Fruit fly (Drosophila melanogaster) whole organism, embryonic: Measurements from ENCODE around the gene CG43339.

Experiments
- B-H2 ChIP-seq: fragments of 200-800 bp; sonication (Bioruptor generic); optimal IDR thresholded peaks from 2 replicates; lab custom pipeline; 2018; ENCODE audit warnings: missing biosample characterization, mild to moderate bottlenecking, missing genetic modification characterization
- Bgb ChIP-seq: fragments of 200-800 bp; sonication (Bioruptor generic); IDR thresholded peaks from 2 replicates; pipeline ENCODE4 v1.3.6; 2022; ENCODE audit warnings: missing biosample characterization, missing genetic modification characterization; ENCODE audit not compliant: partially characterized antibody
- CG10267 ChIP-seq: fragments of 200-800 bp; sonication (Bioruptor generic); optimal IDR thresholded peaks from 2 replicates; lab custom pipeline; 2018; ENCODE audit warnings: missing biosample characterization, mild to moderate bottlenecking, missing genetic modification characterization, moderate library complexity
- CG10654 ChIP-seq: fragments of 200-800 bp; sonication (Bioruptor generic); optimal IDR thresholded peaks from 2 replicates; lab custom pipeline; 2016; ENCODE audit warnings: missing biosample characterization, missing genetic modification characterization
- CG12104 ChIP-seq: fragments of 200-800 bp; sonication (Bioruptor generic); optimal IDR thresholded peaks from 3 replicates; lab custom pipeline; 2016; ENCODE audit warnings: missing biosample characterization, missing genetic modification characterization
- CG14050 ChIP-seq: fragments of 200-800 bp; sonication (Bioruptor generic); IDR thresholded peaks from 3 replicates; pipeline ENCODE4 v1.3.6; 2022; ENCODE audit warnings: missing biosample characterization, missing genetic modification characterization
- CG16815 ChIP-seq: fragments of 200-800 bp; sonication (Bioruptor generic); optimal IDR thresholded peaks from 3 replicates; lab custom pipeline; 2017; ENCODE audit warnings: missing biosample characterization, mild to moderate bottlenecking, missing genetic modification characterization
- CG17612 ChIP-seq: fragments of 200-800 bp; sonication (Bioruptor generic); IDR thresholded peaks from 2 replicates; pipeline ENCODE4 v1.3.6; 2022; ENCODE audit warnings: missing biosample characterization, missing genetic modification characterization
- CG17829 ChIP-seq: fragments of 200-800 bp; optimal IDR thresholded peaks from 2 replicates; lab custom pipeline; 2019; ENCODE audit warnings: missing biosample characterization, mild to moderate bottlenecking, missing genetic modification characterization, moderate library complexity
- CG30403 ChIP-seq: fragments of 200-800 bp; sonication (Bioruptor generic); optimal IDR thresholded peaks from 3 replicates; lab custom pipeline; 2016; ENCODE audit warnings: missing biosample characterization, missing genetic modification characterization
- CG3281 ChIP-seq: fragments of 200-800 bp; sonication (Bioruptor generic); optimal IDR thresholded peaks from 3 replicates; lab custom pipeline; 2017; ENCODE audit warnings: missing biosample characterization, mild to moderate bottlenecking, missing genetic modification characterization
- CG34376 ChIP-seq: fragments of 200-800 bp; sonication (Bioruptor generic); optimal IDR thresholded peaks from 2 replicates; lab custom pipeline; 2018; ENCODE audit warnings: missing biosample characterization, mild to moderate bottlenecking, missing genetic modification characterization
- CG4617 ChIP-seq: fragments of 200-800 bp; sonication (Bioruptor generic); optimal IDR thresholded peaks from 3 replicates; lab custom pipeline; 2016; ENCODE audit warnings: missing biosample characterization, missing genetic modification characterization, borderline replicate concordance
- CG7271 ChIP-seq: fragments of 200-800 bp; sonication (Bioruptor generic); optimal IDR thresholded peaks from 2 replicates; lab custom pipeline; 2018; ENCODE audit warnings: missing biosample characterization, mild to moderate bottlenecking, missing genetic modification characterization, moderate library complexity
- CG7556 ChIP-seq: fragments of 200-800 bp; sonication (Bioruptor generic); optimal IDR thresholded peaks from 2 replicates; lab custom pipeline; 2017; ENCODE audit warnings: missing biosample characterization, mild to moderate bottlenecking, missing genetic modification characterization
- CG7928 ChIP-seq: fragments of 200-800 bp; sonication (Bioruptor generic); optimal IDR thresholded peaks from 2 replicates; lab custom pipeline; 2017; ENCODE audit warnings: missing biosample characterization, mild to moderate bottlenecking, missing genetic modification characterization
- CG7987 ChIP-seq: fragments of 200-800 bp; sonication (Bioruptor generic); optimal IDR thresholded peaks from 2 replicates; lab custom pipeline; 2018; ENCODE audit warnings: missing biosample characterization, mild to moderate bottlenecking, missing genetic modification characterization, moderate library complexity
- CG8478 ChIP-seq: fragments of >200 bp; optimal IDR thresholded peaks from 2 replicates; lab custom pipeline; 2018
- CG9817 ChIP-seq: fragments of 200-800 bp; sonication (Bioruptor generic); optimal IDR thresholded peaks from 2 replicates; lab custom pipeline; 2018; ENCODE audit warnings: missing biosample characterization, mild to moderate bottlenecking, missing genetic modification characterization, moderate library complexity
- CHES-1-like ChIP-seq: fragments of 200-800 bp; sonication (Bioruptor generic); optimal IDR thresholded peaks from 2 replicates; lab custom pipeline; 2016; ENCODE audit warnings: missing biosample characterization, missing genetic modification characterization
- Eip74EF ChIP-seq, 2 experiments: fragments of 200-800 bp in 1 of 2; fragments of >200 bp in 1 of 2; sonication (Bioruptor generic) in 1 of 2; optimal IDR thresholded peaks; 2 replicates each; lab custom pipeline; 2017 to 2019; ENCODE audit warnings: missing biosample characterization in 2 of 2, missing genetic modification characterization in 2 of 2, mild to moderate bottlenecking in 1 of 2, moderate library complexity in 1 of 2
- HLH4C ChIP-seq: fragments of 200-800 bp; sonication (Bioruptor generic); IDR thresholded peaks from 3 replicates; pipeline ENCODE4 v1.3.6; 2022; ENCODE audit warnings: missing biosample characterization, missing genetic modification characterization; ENCODE audit not compliant: partially characterized antibody
- Hand ChIP-seq: fragments of 200-800 bp; sonication (Bioruptor generic); optimal IDR thresholded peaks from 2 replicates; lab custom pipeline; 2017; ENCODE audit warnings: mild to moderate bottlenecking, missing biosample characterization, missing genetic modification reagents, missing genetic modification characterization
- MBD-R2 ChIP-seq: fragments of 200-800 bp; sonication (Bioruptor generic); IDR thresholded peaks from 2 replicates; pipeline ENCODE4 v1.3.6; 2022; ENCODE audit warnings: missing biosample characterization, missing genetic modification characterization
- Meics ChIP-seq: fragments of 200-800 bp; sonication (Bioruptor generic); optimal IDR thresholded peaks from 2 replicates; lab custom pipeline; 2017; ENCODE audit warnings: missing biosample characterization, mild to moderate bottlenecking, missing genetic modification characterization
- Myb ChIP-seq: fragments of 200-800 bp; sonication (Bioruptor generic); optimal IDR thresholded peaks from 2 replicates; lab custom pipeline; 2016; ENCODE audit warnings: missing biosample characterization, missing genetic modification characterization
- Optix ChIP-seq: fragments of 200-800 bp; sonication (Bioruptor generic); IDR thresholded peaks from 3 replicates; pipeline ENCODE4 v1.3.6; 2022; ENCODE audit warnings: missing biosample characterization, missing genetic modification characterization
- Pdp1 ChIP-seq, 2 experiments: fragments of 200-800 bp; sonication (Bioruptor generic); optimal IDR thresholded peaks; 3 replicates each; lab custom pipeline; 2016; ENCODE audit warnings: missing biosample characterization in 2 of 2, missing genetic modification characterization in 2 of 2, mild to moderate bottlenecking in 1 of 2, moderate library complexity in 1 of 2
- ab ChIP-seq: fragments of 200-800 bp; sonication (Bioruptor generic); optimal IDR thresholded peaks from 2 replicates; lab custom pipeline; 2016; ENCODE audit warnings: missing biosample characterization, missing genetic modification characterization
- ase ChIP-seq: fragments of 200-800 bp; sonication (Bioruptor generic); IDR thresholded peaks from 3 replicates; pipeline ENCODE4 v1.3.6; 2022; ENCODE audit warnings: missing biosample characterization, missing genetic modification characterization
- bab2 ChIP-seq: fragments of 200-800 bp; sonication (Bioruptor generic); optimal IDR thresholded peaks from 2 replicates; lab custom pipeline; 2016; ENCODE audit warnings: missing biosample characterization, missing genetic modification characterization
- disco-r ChIP-seq: fragments of 200-800 bp; sonication (Bioruptor generic); optimal IDR thresholded peaks from 2 replicates; lab custom pipeline; 2016; ENCODE audit warnings: missing biosample characterization, missing genetic modification characterization
- dysf ChIP-seq: fragments of 200-800 bp; sonication (Bioruptor generic); IDR thresholded peaks from 3 replicates; pipeline ENCODE4 v1.3.6; 2022; ENCODE audit warnings: missing biosample characterization, missing genetic modification characterization
- ems ChIP-seq: fragments of 200-800 bp; sonication (Bioruptor generic); optimal IDR thresholded peaks from 3 replicates; lab custom pipeline; 2016; ENCODE audit warnings: missing biosample characterization, missing genetic modification characterization
- gcm2 ChIP-seq: fragments of 200-800 bp; sonication (Bioruptor generic); optimal IDR thresholded peaks from 2 replicates; lab custom pipeline; 2016; ENCODE audit warnings: missing biosample characterization, missing genetic modification characterization
- grn ChIP-seq: fragments of 200-800 bp; sonication (Bioruptor generic); optimal IDR thresholded peaks from 3 replicates; lab custom pipeline; 2017; ENCODE audit warnings: missing biosample characterization, missing genetic modification characterization
- h ChIP-seq: fragments of >200 bp; optimal IDR thresholded peaks from 2 replicates; lab custom pipeline; 2017
- her ChIP-seq: fragments of 200-800 bp; sonication (Bioruptor generic); optimal IDR thresholded peaks from 2 replicates; lab custom pipeline; 2016; ENCODE audit warnings: missing biosample characterization, missing genetic modification characterization
- ind ChIP-seq: fragments of 200-800 bp; sonication (Bioruptor generic); optimal IDR thresholded peaks from 3 replicates; lab custom pipeline; 2016; ENCODE audit warnings: missing biosample characterization, missing genetic modification characterization
- kah ChIP-seq: fragments of 200-800 bp; sonication (Bioruptor generic); optimal IDR thresholded peaks from 2 replicates; lab custom pipeline; 2018; ENCODE audit warnings: missing biosample characterization, mild to moderate bottlenecking, missing genetic modification characterization
- nom ChIP-seq: fragments of 200-800 bp; sonication (Bioruptor generic); optimal IDR thresholded peaks from 2 replicates; lab custom pipeline; 2017; ENCODE audit warnings: missing biosample characterization, missing genetic modification characterization, mild to moderate bottlenecking, moderate library complexity, missing genetic modification reagents
- psq ChIP-seq: fragments of 200-800 bp; sonication (Bioruptor generic); optimal IDR thresholded peaks from 2 replicates; lab custom pipeline; 2017; ENCODE audit warnings: missing biosample characterization, missing genetic modification characterization
- sna ChIP-seq: fragments of 200-800 bp; sonication (Bioruptor generic); IDR thresholded peaks from 2 replicates; pipeline ENCODE4 v1.3.6; 2022; ENCODE audit warnings: missing biosample characterization, missing genetic modification characterization; ENCODE audit not compliant: partially characterized antibody
- sob ChIP-seq: fragments of 200-800 bp; sonication (Bioruptor generic); IDR thresholded peaks from 2 replicates; pipeline ENCODE4 v1.3.6; 2022; ENCODE audit warnings: missing biosample characterization, missing genetic modification characterization
- sr ChIP-seq: fragments of 200-800 bp; sonication (Bioruptor generic); IDR thresholded peaks from 3 replicates; pipeline ENCODE4 v1.3.6; 2022; ENCODE audit warnings: missing biosample characterization, missing genetic modification characterization
- tio ChIP-seq: fragments of 200-800 bp; sonication (Bioruptor generic); optimal IDR thresholded peaks from 2 replicates; lab custom pipeline; 2017; ENCODE audit warnings: missing biosample characterization, missing genetic modification characterization, inconsistent platforms
- tx ChIP-seq: fragments of 200-800 bp; sonication (Bioruptor generic); optimal IDR thresholded peaks from 2 replicates; lab custom pipeline; 2016; ENCODE audit warnings: missing biosample characterization, missing genetic modification characterization
- vfl ChIP-seq: fragments of 200-800 bp; sonication (Bioruptor generic); optimal IDR thresholded peaks from 2 replicates; lab custom pipeline; 2016; ENCODE audit warnings: missing biosample characterization, missing genetic modification characterization
- zen ChIP-seq: fragments of 200-800 bp; sonication (Bioruptor generic); optimal IDR thresholded peaks from 3 replicates; lab custom pipeline; 2018; ENCODE audit warnings: missing biosample characterization, mild to moderate bottlenecking, missing genetic modification characterization, moderate library complexity

The CG43339 gene

dm6 chr2L:18693877-18694723 is 21.0 kb upstream of the CG43339 start (continued):
- TF ChIP-seq CG9817, result peak; percentile 2
- 0 out of 3 replicates have a peak, but pooled peaks have one; percentile 62 for TF ChIP-seq ase
- no peak for TF ChIP-seq CG7271 (tag; lab: Kevin White, UChicago)
- TF ChIP-seq tx, result peak; percentile 49
- no peak for TF ChIP-seq Bgb (GFP tag; lab: Robert Waterston, UW)
- peak; percentile 80 for TF ChIP-seq Optix (GFP tag; lab: Robert Waterston, UW)
- no peak for TF ChIP-seq zen (tag; lab: Kevin White, UChicago)
- peak; percentile 58; the same call in 2 of the 3 replicates for TF ChIP-seq dysf (GFP tag; lab: Robert Waterston, UW)
- peak; percentile 5 for TF ChIP-seq CG10267 (tag; lab: Kevin White, UChicago)
- peak; percentile 37; the same call in 1 of the 2 replicates for TF ChIP-seq sob (GFP tag; lab: Robert Waterston, UW)
- peak; percentile 40 for TF ChIP-seq Myb (GFP tag; lab: Kevin White, UChicago)
- TF ChIP-seq CG12104, result no peak
- peak; percentile 1 for TF ChIP-seq vfl (GFP tag; lab: Kevin White, UChicago)
- peak; percentile 49 for TF ChIP-seq nom
- TF ChIP-seq kah (GFP tag; lab: Kevin White, UChicago), result no peak
- peak; percentile 66 for TF ChIP-seq ind (GFP tag; lab: Kevin White, UChicago)
- peak; percentile 5 for TF ChIP-seq CG16815
- peak; percentile 49; the same call in 1 of the 3 replicates for TF ChIP-seq sr (GFP tag; lab: Robert Waterston, UW)
- peak; percentile 10 for TF ChIP-seq Hand (GFP tag; lab: Kevin White, UChicago)
- no peak for TF ChIP-seq HLH4C
- peak; percentile 3 for TF ChIP-seq disco-r (GFP tag; lab: Kevin White, UChicago)
- peak; percentile 4 for TF ChIP-seq CG10654 (GFP tag; lab: Kevin White, UChicago)
- peak; percentile 59 for TF ChIP-seq CG30403 (GFP tag; lab: Kevin White, UChicago)
- peak in 1 of 2 experiments; percentile 94 for TF ChIP-seq Eip74EF (GFP tag; optimal IDR thresholded peaks at IDR 0.05; lab: Kevin White, UChicago)
- no peak for TF ChIP-seq h (lab: Kevin White, UChicago)
- peak; percentile 30 for TF ChIP-seq CG17829
- peak; percentile 75 for TF ChIP-seq CG7987 (GFP tag; lab: Kevin White, UChicago)
- peak; percentile 67 for TF ChIP-seq psq (GFP tag; lab: Kevin White, UChicago)
- TF ChIP-seq sna (GFP tag; lab: Robert Waterston, UW), result no peak
- peak; percentile 41 for TF ChIP-seq ems (GFP tag; lab: Kevin White, UChicago)
- TF ChIP-seq CG7556 (GFP tag; lab: Kevin White, UChicago), result peak; percentile 70
- TF ChIP-seq grn, result peak; percentile 23
- TF ChIP-seq CG8478 (lab: Kevin White, UChicago), result no peak
- TF ChIP-seq Pdp1 (GFP tag; optimal IDR thresholded peaks at IDR 0.05; lab: Kevin White, UChicago), result peak; percentile 62 to 65
- peak; percentile 43 for TF ChIP-seq CG3281 (GFP tag; lab: Kevin White, UChicago)
- TF ChIP-seq CHES-1-like (GFP tag; lab: Kevin White, UChicago), result peak; percentile 84
- no peak; the same call in 2 of the 3 replicates for TF ChIP-seq CG14050 (GFP tag; lab: Robert Waterston, UW)
- peak; percentile 46 for TF ChIP-seq tio (GFP tag; lab: Kevin White, UChicago)
- TF ChIP-seq MBD-R2 (GFP tag; lab: Robert Waterston, UW), result peak; percentile 60
- peak; percentile 69 for TF ChIP-seq CG34376
- TF ChIP-seq B-H2 (GFP tag; lab: Kevin White, UChicago), result peak; percentile 75
- peak; percentile 63 for TF ChIP-seq Meics (GFP tag; lab: Kevin White, UChicago)
- 0 out of 2 replicates have a peak, but pooled peaks have one; percentile 12 for TF ChIP-seq CG17612 (GFP tag; lab: Robert Waterston, UW)
- TF ChIP-seq gcm2 (GFP tag; lab: Kevin White, UChicago), result peak; percentile 37
- TF ChIP-seq bab2 (GFP tag; lab: Kevin White, UChicago), result peak; percentile 51
- TF ChIP-seq ab (GFP tag; lab: Kevin White, UChicago), result peak; percentile 27
- TF ChIP-seq her (GFP tag; lab: Kevin White, UChicago), result peak; percentile 74
- no peak for TF ChIP-seq CG7928 (GFP tag; lab: Kevin White, UChicago)
- peak; percentile 17 for TF ChIP-seq CG4617 (GFP tag; lab: Kevin White, UChicago)
